Fruit fly (Drosophila melanogaster) Kc167 (cell line): ENCODE measurements around the gene tim.

ENCODE experiments used
- Sin3A ChIP-seq: fragments of >200 bp; optimal IDR thresholded peaks from 2 replicates; lab custom pipeline; 2018; ENCODE audit warnings: missing external identifiers
- h ChIP-seq: fragments of >200 bp; optimal IDR thresholded peaks from 3 replicates; lab custom pipeline; 2018; ENCODE audit warnings: missing external identifiers
- psq ChIP-seq: fragments of >200 bp; optimal IDR thresholded peaks from 2 replicates; lab custom pipeline; 2017; ENCODE audit warnings: missing external identifiers
- ttk ChIP-seq: sonication (Bioruptor generic); optimal IDR thresholded peaks from 2 replicates; lab custom pipeline; 2017; ENCODE audit warnings: missing external identifiers

dm6 chr2L:3466846-3467245 is 41.1 kb downstream of the tim start:
- no peak for TF ChIP-seq ttk
- no peak for TF ChIP-seq h (lab: Kevin White, UChicago)
- no peak for TF ChIP-seq psq (lab: Kevin White, UChicago)
- TF ChIP-seq Sin3A (lab: Kevin White, UChicago) = no peak
